Worm (Caenorhabditis elegans): ENCODE data around the gene lron-12.

DNA sequence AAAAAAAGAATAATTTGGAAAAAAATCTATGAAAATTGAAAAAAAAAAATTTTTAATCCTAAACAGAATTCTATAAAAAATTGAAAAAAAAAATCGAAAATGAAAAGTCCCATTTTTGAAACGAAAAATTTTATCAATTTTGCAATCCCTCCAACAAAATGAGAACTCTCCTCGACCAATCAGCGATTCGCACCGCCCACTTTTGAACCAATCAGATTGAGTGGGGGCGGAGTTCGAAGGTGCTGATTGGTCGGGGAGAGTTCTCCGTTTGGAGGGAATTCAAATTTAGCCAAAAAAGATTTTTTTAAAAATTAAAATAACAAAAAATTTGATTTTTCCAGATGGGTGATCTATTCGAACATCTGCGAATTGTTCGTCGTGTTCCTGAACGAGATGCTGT is 50.5 kb downstream of the lron-12 start:
- TF ChIP-seq nhr-25 (tag; optimal IDR thresholded peaks at IDR 0.05; ENCODE audit: borderline replicate concordance, insufficient read depth) (no peak), daf-8 (GFP tag; IDR thresholded peaks at IDR 0.05) (no peak), duxl-1 (tag; optimal IDR thresholded peaks at IDR 0.05; ENCODE audit: poor library complexity) (no peak), ceh-62 (tag; optimal IDR thresholded peaks at IDR 0.05) (no peak), unc-130 (GFP tag; optimal IDR thresholded peaks at IDR 0.05) (no peak), mep-1 (tag; optimal IDR thresholded peaks at IDR 0.05) (no peak)

Measured in whole organism, L4 larva.